Fruit fly (Drosophila melanogaster) whole organism, embryonic: Measurements from ENCODE around the gene side-III.

ENCODE experiments used
- Atf6 ChIP-seq: fragments of 200-800 bp; sonication (Bioruptor generic); IDR thresholded peaks from 2 replicates; pipeline ENCODE4 v1.3.6; 2022; ENCODE audit warnings: missing biosample characterization, missing genetic modification characterization
- BEAF-32 ChIP-seq: fragments of 200-800 bp; sonication (Bioruptor generic); optimal IDR thresholded peaks from 3 replicates; lab custom pipeline; 2017; ENCODE audit warnings: missing biosample characterization, missing genetic modification characterization, mild to moderate bottlenecking, moderate library complexity, missing genetic modification reagents
- CG10209 ChIP-seq: fragments of 200-800 bp; sonication (Bioruptor generic); optimal IDR thresholded peaks from 3 replicates; lab custom pipeline; 2017; ENCODE audit warnings: missing biosample characterization, mild to moderate bottlenecking, missing genetic modification characterization, missing genetic modification reagents
- CG10565 ChIP-seq: fragments of 200-800 bp; sonication (Bioruptor generic); optimal IDR thresholded peaks from 3 replicates; lab custom pipeline; 2016; ENCODE audit warnings: missing biosample characterization, mild to moderate bottlenecking, missing genetic modification characterization
- CG11093 ChIP-seq: fragments of 200-800 bp; sonication (Bioruptor generic); IDR thresholded peaks from 3 replicates; pipeline ENCODE4 v1.3.6; 2022; ENCODE audit warnings: missing biosample characterization, missing genetic modification characterization
- CG11247 ChIP-seq: fragments of 200-800 bp; sonication (Bioruptor generic); IDR thresholded peaks from 2 replicates; pipeline ENCODE4 v1.3.6; 2022; ENCODE audit warnings: missing biosample characterization, missing genetic modification characterization
- CG11504 ChIP-seq: fragments of 200-800 bp; sonication (Bioruptor generic); optimal IDR thresholded peaks from 3 replicates; lab custom pipeline; 2019; ENCODE audit warnings: missing biosample characterization, mild to moderate bottlenecking, missing genetic modification characterization, moderate library complexity
- CG12155 ChIP-seq: fragments of 200-800 bp; sonication (Bioruptor generic); optimal IDR thresholded peaks from 3 replicates; lab custom pipeline; 2016; ENCODE audit warnings: missing biosample characterization, missing genetic modification characterization
- CG13624 ChIP-seq: fragments of 200-800 bp; sonication (Bioruptor generic); optimal IDR thresholded peaks from 2 replicates; lab custom pipeline; 2016; ENCODE audit warnings: missing biosample characterization, missing genetic modification characterization
- CG13775 ChIP-seq: fragments of 200-800 bp; sonication (Bioruptor generic); optimal IDR thresholded peaks from 3 replicates; lab custom pipeline; 2017; ENCODE audit warnings: missing biosample characterization, mild to moderate bottlenecking, missing genetic modification characterization
- CG14441 ChIP-seq: fragments of 200-800 bp; sonication (Bioruptor generic); IDR thresholded peaks from 2 replicates; pipeline ENCODE4 v1.3.6; 2022; ENCODE audit warnings: missing biosample characterization, missing genetic modification characterization
- CG17612 ChIP-seq: fragments of 200-800 bp; sonication (Bioruptor generic); IDR thresholded peaks from 2 replicates; pipeline ENCODE4 v1.3.6; 2022; ENCODE audit warnings: missing biosample characterization, missing genetic modification characterization
- CG18599 ChIP-seq: fragments of 200-800 bp; sonication (Bioruptor generic); optimal IDR thresholded peaks from 3 replicates; lab custom pipeline; 2017; ENCODE audit warnings: missing biosample characterization, missing genetic modification characterization, mild to moderate bottlenecking, moderate library complexity, missing genetic modification reagents
- CG2712 ChIP-seq: fragments of 200-800 bp; optimal IDR thresholded peaks from 3 replicates; lab custom pipeline; 2019; ENCODE audit warnings: missing biosample characterization, mild to moderate bottlenecking, missing genetic modification characterization, moderate library complexity
- CG3407 ChIP-seq: fragments of 200-800 bp; sonication (Bioruptor generic); optimal IDR thresholded peaks from 2 replicates; lab custom pipeline; 2018; ENCODE audit warnings: missing biosample characterization, mild to moderate bottlenecking, missing genetic modification characterization
- CG3847 ChIP-seq: fragments of 200-800 bp; sonication (Bioruptor generic); IDR thresholded peaks from 2 replicates; pipeline ENCODE4 v1.3.6; 2022; ENCODE audit warnings: missing biosample characterization, missing genetic modification characterization
- CG5180 ChIP-seq: fragments of 200-800 bp; sonication (Bioruptor generic); optimal IDR thresholded peaks from 3 replicates; lab custom pipeline; 2017; ENCODE audit warnings: missing biosample characterization, missing genetic modification characterization, mild to moderate bottlenecking, moderate library complexity, missing genetic modification reagents
- CG7372 ChIP-seq: fragments of 200-800 bp; sonication (Bioruptor generic); IDR thresholded peaks from 2 replicates; pipeline ENCODE4 v1.3.6; 2022; ENCODE audit warnings: missing biosample characterization, missing genetic modification characterization
- CG9609 ChIP-seq: fragments of 200-800 bp; sonication (Bioruptor generic); optimal IDR thresholded peaks from 3 replicates; lab custom pipeline; 2016; ENCODE audit warnings: missing biosample characterization, missing genetic modification characterization
- Chrac-16 ChIP-seq: fragments of 200-800 bp; sonication (Bioruptor generic); optimal IDR thresholded peaks from 3 replicates; lab custom pipeline; 2016; ENCODE audit warnings: missing biosample characterization, missing genetic modification characterization
- Ets65A ChIP-seq: fragments of 200-800 bp; sonication (Bioruptor generic); peaks from one replicate; lab custom pipeline; 2016; ENCODE audit warnings: missing biosample characterization, missing genetic modification characterization
- Fer3 ChIP-seq: fragments of 200-800 bp; sonication (Bioruptor generic); optimal IDR thresholded peaks from 2 replicates; lab custom pipeline; 2018; ENCODE audit warnings: missing biosample characterization, mild to moderate bottlenecking, missing genetic modification characterization, moderate library complexity
- Gsc ChIP-seq: fragments of 200-800 bp; sonication (Bioruptor generic); IDR thresholded peaks from 2 replicates; pipeline ENCODE4 v1.3.6; 2022; ENCODE audit warnings: missing biosample characterization, missing genetic modification characterization
- H15 ChIP-seq: fragments of 200-800 bp; sonication (Bioruptor generic); IDR thresholded peaks from 3 replicates; pipeline ENCODE4 v1.3.6; 2022; ENCODE audit warnings: missing biosample characterization, missing genetic modification characterization
- HmgZ ChIP-seq: fragments of 200-800 bp; sonication (Bioruptor generic); optimal IDR thresholded peaks from 2 replicates; lab custom pipeline; 2018; ENCODE audit warnings: missing biosample characterization, mild to moderate bottlenecking, missing genetic modification characterization
- Hmx ChIP-seq: fragments of 200-800 bp; sonication (Bioruptor generic); optimal IDR thresholded peaks from 2 replicates; lab custom pipeline; 2016; ENCODE audit warnings: missing biosample characterization, missing genetic modification characterization
- Hr3 ChIP-seq: fragments of 200-800 bp; sonication (Bioruptor generic); optimal IDR thresholded peaks from 3 replicates; lab custom pipeline; 2016; ENCODE audit warnings: missing biosample characterization, missing genetic modification characterization
- Nf-YC ChIP-seq: fragments of 200-800 bp; optimal IDR thresholded peaks from 3 replicates; lab custom pipeline; 2019; ENCODE audit warnings: missing biosample characterization, mild to moderate bottlenecking, missing genetic modification characterization, moderate library complexity
- Pdp1 ChIP-seq, 2 experiments: fragments of 200-800 bp; sonication (Bioruptor generic); optimal IDR thresholded peaks; 3 replicates each; lab custom pipeline; 2016; ENCODE audit warnings: missing biosample characterization in 2 of 2, missing genetic modification characterization in 2 of 2, mild to moderate bottlenecking in 1 of 2, moderate library complexity in 1 of 2
- Ptx1 ChIP-seq: fragments of 200-800 bp; sonication (Bioruptor generic); IDR thresholded peaks from 2 replicates; pipeline ENCODE4 v1.3.6; 2022; ENCODE audit warnings: missing biosample characterization, missing genetic modification characterization
- bcd ChIP-seq: fragments of 200-800 bp; sonication (Bioruptor generic); optimal IDR thresholded peaks from 2 replicates; lab custom pipeline; 2017; ENCODE audit warnings: missing biosample characterization, mild to moderate bottlenecking, missing genetic modification characterization
- br ChIP-seq: fragments of >200 bp; optimal IDR thresholded peaks from 2 replicates; lab custom pipeline; 2017
- chif ChIP-seq, 2 experiments: fragments of 200-800 bp; sonication (Bioruptor generic); optimal IDR thresholded peaks; 3 replicates each; lab custom pipeline; 2016; ENCODE audit warnings: missing biosample characterization in 2 of 2, missing genetic modification characterization in 2 of 2
- chm ChIP-seq: fragments of 200-800 bp; sonication (Bioruptor generic); IDR thresholded peaks from 2 replicates; pipeline ENCODE4 v1.3.6; 2022; ENCODE audit warnings: missing biosample characterization, missing genetic modification characterization
- dpn ChIP-seq, 2 experiments: fragments of 200-800 bp; sonication (Bioruptor generic); optimal IDR thresholded peaks; 3 replicates each; lab custom pipeline; 2016; ENCODE audit warnings: missing biosample characterization in 2 of 2, missing genetic modification characterization in 2 of 2
- fd64A ChIP-seq: fragments of 200-800 bp; sonication (Bioruptor generic); optimal IDR thresholded peaks from 3 replicates; lab custom pipeline; 2018; ENCODE audit warnings: missing biosample characterization, mild to moderate bottlenecking, missing genetic modification characterization
- grau ChIP-seq: fragments of 200-800 bp; optimal IDR thresholded peaks from 3 replicates; lab custom pipeline; 2019; ENCODE audit warnings: missing biosample characterization, mild to moderate bottlenecking, missing genetic modification characterization, moderate library complexity
- hbn ChIP-seq: fragments of 200-800 bp; sonication (Bioruptor generic); IDR thresholded peaks from 2 replicates; pipeline ENCODE4 v1.3.6; 2022; ENCODE audit warnings: missing biosample characterization, missing genetic modification characterization; ENCODE audit not compliant: partially characterized antibody
- hth ChIP-seq: fragments of >200 bp; optimal IDR thresholded peaks from 2 replicates; lab custom pipeline; 2017; ENCODE audit warnings: inconsistent platforms
- ken ChIP-seq: fragments of 200-800 bp; sonication (Bioruptor generic); IDR thresholded peaks from 3 replicates; pipeline ENCODE4 v1.3.6; 2022; ENCODE audit warnings: missing biosample characterization, missing genetic modification characterization
- otp ChIP-seq: fragments of 200-800 bp; sonication (Bioruptor generic); IDR thresholded peaks from 3 replicates; pipeline ENCODE4, ENCODE4 v1.3.6; 2022; ENCODE audit warnings: missing biosample characterization, missing genetic modification characterization
- peb ChIP-seq: fragments of 200-800 bp; sonication (Bioruptor generic); IDR thresholded peaks from 2 replicates; pipeline ENCODE4 v1.3.6; 2022; ENCODE audit warnings: missing biosample characterization, missing genetic modification characterization
- pho ChIP-seq: fragments of 200-800 bp; sonication (Bioruptor generic); optimal IDR thresholded peaks from 2 replicates; lab custom pipeline; 2016; ENCODE audit warnings: missing biosample characterization, missing genetic modification characterization
- pnt ChIP-seq: fragments of 200-800 bp; sonication (Bioruptor generic); optimal IDR thresholded peaks from 3 replicates; lab custom pipeline; 2016; ENCODE audit warnings: missing biosample characterization, missing genetic modification characterization
- rib ChIP-seq: fragments of 200-800 bp; sonication (Bioruptor generic); IDR thresholded peaks from 2 replicates; pipeline ENCODE4 v1.3.6; 2022; ENCODE audit warnings: missing biosample characterization, missing genetic modification characterization
- slbo ChIP-seq: fragments of 200-800 bp; sonication (Bioruptor generic); IDR thresholded peaks from 2 replicates; pipeline ENCODE4 v1.3.6; 2022; ENCODE audit warnings: missing biosample characterization, missing genetic modification characterization
- sob ChIP-seq: fragments of 200-800 bp; sonication (Bioruptor generic); IDR thresholded peaks from 2 replicates; pipeline ENCODE4 v1.3.6; 2022; ENCODE audit warnings: missing biosample characterization, missing genetic modification characterization
- ssp ChIP-seq: fragments of 200-800 bp; sonication (Bioruptor generic); IDR thresholded peaks from 2 replicates; pipeline ENCODE4 v1.3.6; 2022; ENCODE audit warnings: missing biosample characterization, missing genetic modification characterization
- tio ChIP-seq: fragments of 200-800 bp; sonication (Bioruptor generic); optimal IDR thresholded peaks from 2 replicates; lab custom pipeline; 2017; ENCODE audit warnings: missing biosample characterization, missing genetic modification characterization, inconsistent platforms
- zfh1 ChIP-seq: fragments of 200-800 bp; sonication (Bioruptor generic); IDR thresholded peaks from 3 replicates; pipeline ENCODE4 v1.3.6; 2022; ENCODE audit warnings: missing biosample characterization, missing genetic modification characterization

side-III gene

dm6 chr3R:5871393-5871792 lies 88.0 kb downstream of the side-III start (continued):
- TF ChIP-seq Ets65A = peak; percentile 93
- TF ChIP-seq chm (GFP tag; lab: Robert Waterston, UW) = no peak
- no peak for TF ChIP-seq pnt
- no peak for TF ChIP-seq CG5180 (GFP tag; lab: Kevin White, UChicago)

dm6 chr3R:5862032-5862641 lies 97.2 kb downstream of the side-III start, which contains the start of gene CG2017:
CG2017 (minus strand) TSS chr3R:5862405.
- TF ChIP-seq Chrac-16 (GFP tag; lab: Kevin White, UChicago) (peak; percentile 41), rib (GFP tag; lab: Robert Waterston, UW) (peak; percentile 52), slbo (GFP tag; lab: Robert Waterston, UW) (peak; percentile 73), CG11247 (no peak), Atf6 (GFP tag; lab: Robert Waterston, UW) (peak; percentile 36; the same call in 1 of the 2 replicates), Hmx (GFP tag; lab: Kevin White, UChicago) (no peak), sob (peak; percentile 78), hbn (GFP tag; lab: Robert Waterston, UW) (no peak), Pdp1 (GFP tag; optimal IDR thresholded peaks at IDR 0.05; lab: Kevin White, UChicago) (peak; percentile 45 to 81), hth (no peak), Gsc (GFP tag; lab: Robert Waterston, UW) (no peak), CG18599 (peak; percentile 52), pho (peak; percentile 63), Ptx1 (GFP tag; lab: Robert Waterston, UW) (0 out of 2 replicates have a peak, but pooled peaks have one; percentile 18), CG13775 (GFP tag; lab: Kevin White, UChicago) (peak; percentile 8), CG10209 (GFP tag; lab: Kevin White, UChicago) (peak; percentile 43), CG3407 (no peak), zfh1 (GFP tag; lab: Robert Waterston, UW) (peak; percentile 45; the same call in 1 of the 3 replicates), br (lab: Kevin White, UChicago) (no peak), CG3847 (GFP tag; lab: Robert Waterston, UW) (peak; percentile 85), CG14441 (GFP tag; lab: Robert Waterston, UW) (no peak; the same call in 1 of the 2 replicates), CG11093 (GFP tag; lab: Robert Waterston, UW) (no peak), CG11504 (peak; percentile 52), Nf-YC (tag; lab: Kevin White, UChicago) (peak; percentile 20), Hr3 (GFP tag; lab: Kevin White, UChicago) (peak; percentile 44), bcd (GFP tag; lab: Kevin White, UChicago) (peak; percentile 50), tio (GFP tag; lab: Kevin White, UChicago) (no peak), BEAF-32 (peak; percentile 50), ken (peak; percentile 69; the same call in 2 of the 3 replicates), CG17612 (GFP tag; lab: Robert Waterston, UW) (no peak), CG2712 (tag; lab: Kevin White, UChicago) (peak; percentile 100), dpn (GFP tag; optimal IDR thresholded peaks at IDR 0.05; lab: Kevin White, UChicago) (peak; percentile 56), CG13624 (GFP tag; lab: Kevin White, UChicago) (peak; percentile 69), fd64A (GFP tag; lab: Kevin White, UChicago) (no peak), CG7372 (no peak), otp (GFP tag; lab: Robert Waterston, UW) (no peak), Ets65A (peak; percentile 97), Fer3 (tag; lab: Kevin White, UChicago) (no peak), grau (peak; percentile 36), HmgZ (peak; percentile 75), H15 (GFP tag; lab: Robert Waterston, UW) (peak; percentile 35; the same call in 1 of the 3 replicates), ssp (GFP tag; lab: Robert Waterston, UW) (no peak), CG12155 (GFP tag; lab: Kevin White, UChicago) (peak; percentile 51), peb (no peak), CG10565 (GFP tag; lab: Kevin White, UChicago) (no peak), chif (GFP tag; optimal IDR thresholded peaks at IDR 0.05; lab: Kevin White, UChicago) (peak; percentile 45 to 51), CG9609 (GFP tag; lab: Kevin White, UChicago) (peak; percentile 57)
